Fruit fly (Drosophila melanogaster): ENCODE measurements around the gene RSG7.

DNA sequence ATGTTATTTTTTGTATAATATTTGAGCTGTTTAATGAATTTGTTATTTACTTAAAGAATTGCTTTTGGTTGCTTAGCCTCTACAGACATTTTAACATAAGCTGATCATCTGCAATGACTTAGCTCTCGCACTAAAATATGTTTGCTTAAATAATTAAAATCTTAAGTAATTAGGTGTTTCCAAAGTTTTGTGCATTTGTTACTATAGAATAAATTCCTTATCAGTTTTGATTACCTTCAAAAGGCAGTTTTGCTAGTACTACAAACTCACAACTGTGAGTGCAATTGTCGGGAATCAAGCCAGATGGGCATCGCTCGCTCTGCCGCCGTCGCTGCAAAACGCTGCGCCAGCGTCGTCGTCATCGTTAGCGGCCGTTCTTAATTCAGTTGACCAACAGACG, 27.7 kb downstream of the RSG7 start:
- TF ChIP-seq CG8478 (optimal IDR thresholded peaks at IDR 0.05): no peak
- no peak for TF ChIP-seq pan (optimal IDR thresholded peaks at IDR 0.05)
- TF ChIP-seq psq (optimal IDR thresholded peaks at IDR 0.05): no peak
- no peak for TF ChIP-seq usp (GFP tag; optimal IDR thresholded peaks at IDR 0.05)
- TF ChIP-seq Dll (optimal IDR thresholded peaks at IDR 0.05): no peak
- no peak for TF ChIP-seq EcR (GFP tag; optimal IDR thresholded peaks at IDR 0.05)
